Worm (Caenorhabditis elegans) whole organism, young adult: ENCODE results near the gene ssp-34.

Source experiments
- B0261.1 ChIP-seq: sonication (generic microtip); optimal IDR thresholded peaks from 2 replicates; lab custom pipeline; 2016; ENCODE audit warnings: mild to moderate bottlenecking, missing genetic modification characterization, moderate library complexity, missing compliant biosample characterization
- B0336.3 ChIP-seq: fragments of 200-800 bp; sonication (Bioruptor generic); IDR thresholded peaks from 2 replicates; pipeline ENCODE4 v1.3.6; 2022; ENCODE audit warnings: missing genetic modification characterization, missing compliant biosample characterization
- C17E4.6 ChIP-seq: fragments of 200-800 bp; sonication (Bioruptor generic); IDR thresholded peaks from 2 replicates; pipeline ENCODE4 v1.3.6; 2022; ENCODE audit warnings: missing genetic modification reagents, missing genetic modification characterization, missing compliant biosample characterization
- D2030.7 ChIP-seq: fragments of 200-800 bp; sonication (Bioruptor generic); IDR thresholded peaks from 2 replicates; pipeline ENCODE4 v1.3.6; 2022; ENCODE audit warnings: missing genetic modification reagents, missing genetic modification characterization, missing compliant biosample characterization
- F22D6.2 ChIP-seq: sonication (generic microtip); optimal IDR thresholded peaks from 2 replicates; lab custom pipeline; 2016; ENCODE audit warnings: mild to moderate bottlenecking, missing genetic modification characterization, missing compliant biosample characterization
- F23B12.7 ChIP-seq: sonication (generic microtip); optimal IDR thresholded peaks from 2 replicates; lab custom pipeline; 2017; ENCODE audit warnings: missing genetic modification characterization, mild to moderate bottlenecking, missing compliant biosample characterization, antibody characterized with exemption, moderate library complexity; ENCODE audit not compliant: insufficient read depth
- F49E8.2 ChIP-seq: sonication (generic microtip); optimal IDR thresholded peaks from 3 replicates; lab custom pipeline; 2017; ENCODE audit warnings: missing genetic modification characterization, mild to moderate bottlenecking, missing compliant biosample characterization, antibody characterized with exemption, moderate library complexity; ENCODE audit not compliant: insufficient read depth
- F55B11.4 ChIP-seq: sonication (generic microtip); optimal IDR thresholded peaks from 2 replicates; lab custom pipeline; 2016; ENCODE audit warnings: missing compliant biosample characterization, missing genetic modification characterization, borderline replicate concordance; ENCODE audit not compliant: insufficient read depth
- F57A8.1 ChIP-seq: fragments of 200-800 bp; sonication (Bioruptor generic); optimal IDR thresholded peaks from 2 replicates; lab custom pipeline; 2018; ENCODE audit warnings: mild to moderate bottlenecking, missing genetic modification characterization, moderate library complexity, missing compliant biosample characterization
- K11D2.4 ChIP-seq: fragments of 200-800 bp; sonication (Bioruptor generic); IDR thresholded peaks from 2 replicates; pipeline ENCODE4 v1.3.6; 2022; ENCODE audit warnings: missing genetic modification reagents, missing genetic modification characterization, missing compliant biosample characterization
- Y53F4B.3 ChIP-seq: fragments of 200-800 bp; sonication (Bioruptor generic); IDR thresholded peaks from 2 replicates; pipeline ENCODE4 v1.3.6; 2022; ENCODE audit warnings: missing genetic modification reagents, missing genetic modification characterization, missing compliant biosample characterization
- Y53G8AR.9 ChIP-seq: fragments of 200-800 bp; sonication (Bioruptor generic); conservative IDR thresholded peaks from 2 replicates; pipeline ENCODE4 v1.3.6; 2022; ENCODE audit warnings: missing genetic modification reagents, missing genetic modification characterization, missing compliant biosample characterization
- Y67H2A.10 ChIP-seq: fragments of 200-800 bp; sonication (Bioruptor generic); conservative IDR thresholded peaks from 2 replicates; pipeline ENCODE4 v1.3.6; 2022; ENCODE audit warnings: missing genetic modification reagents, missing genetic modification characterization, missing compliant biosample characterization
- ZK185.1 ChIP-seq: sonication (generic microtip); optimal IDR thresholded peaks from 2 replicates; lab custom pipeline; 2016; ENCODE audit warnings: mild to moderate bottlenecking, missing genetic modification characterization, missing compliant biosample characterization; ENCODE audit not compliant: poor library complexity, severe bottlenecking
- aptf-2 ChIP-seq: fragments of 200-800 bp; sonication (Bioruptor generic); conservative IDR thresholded peaks from 2 replicates; pipeline ENCODE4 v1.3.6; 2022; ENCODE audit warnings: missing genetic modification reagents, missing genetic modification characterization, missing compliant biosample characterization
- attf-5 ChIP-seq: fragments of 200-800 bp; sonication (Bioruptor generic); optimal IDR thresholded peaks from 2 replicates; lab custom pipeline; 2018; ENCODE audit warnings: mild to moderate bottlenecking, missing genetic modification characterization, missing compliant biosample characterization
- attf-6 ChIP-seq: fragments of 200-800 bp; sonication (Bioruptor generic); IDR thresholded peaks from 2 replicates; pipeline ENCODE4 v1.3.6; 2022; ENCODE audit warnings: missing genetic modification reagents, missing genetic modification characterization, missing compliant biosample characterization
- bed-1 ChIP-seq: fragments of 200-800 bp; sonication (Bioruptor generic); IDR thresholded peaks from 2 replicates; pipeline ENCODE4 v1.3.6; 2022; ENCODE audit warnings: missing genetic modification reagents, missing genetic modification characterization, missing compliant biosample characterization
- ceh-58 ChIP-seq: fragments of 200-800 bp; sonication (Bioruptor generic); IDR thresholded peaks from 2 replicates; pipeline ENCODE4 v1.3.6; 2022; ENCODE audit warnings: missing genetic modification characterization, missing compliant biosample characterization
- dpff-1 ChIP-seq: sonication (generic microtip); optimal IDR thresholded peaks from 2 replicates; lab custom pipeline; 2017; ENCODE audit warnings: mild to moderate bottlenecking, missing genetic modification characterization, missing compliant biosample characterization
- egl-18 ChIP-seq: fragments of 200-800 bp; sonication (Bioruptor generic); IDR thresholded peaks from 2 replicates; pipeline ENCODE4 v1.3.6; 2022; ENCODE audit warnings: missing genetic modification reagents, missing genetic modification characterization, missing compliant biosample characterization
- egl-44 ChIP-seq: fragments of 200-800 bp; sonication (Bioruptor generic); IDR thresholded peaks from 2 replicates; pipeline ENCODE4 v1.3.6; 2022; ENCODE audit warnings: missing genetic modification reagents, missing genetic modification characterization, missing compliant biosample characterization
- ekl-4 ChIP-seq: fragments of 200-800 bp; sonication (Bioruptor generic); IDR thresholded peaks from 2 replicates; pipeline ENCODE4 v1.3.6; 2022; ENCODE audit warnings: missing genetic modification reagents, missing genetic modification characterization, missing compliant biosample characterization
- fkh-3 ChIP-seq: sonication (generic microtip); optimal IDR thresholded peaks from 2 replicates; lab custom pipeline; 2016; ENCODE audit warnings: mild to moderate bottlenecking, missing genetic modification characterization, missing compliant biosample characterization
- gei-17 ChIP-seq: fragments of 200-800 bp; sonication (Bioruptor generic); optimal IDR thresholded peaks from 2 replicates; lab custom pipeline; 2018; ENCODE audit warnings: mild to moderate bottlenecking, missing genetic modification characterization, missing compliant biosample characterization
- hmg-20 ChIP-seq: fragments of 200-800 bp; sonication (Bioruptor generic); IDR thresholded peaks from 2 replicates; pipeline ENCODE4 v1.3.6; 2022; ENCODE audit warnings: missing genetic modification reagents, missing genetic modification characterization, missing compliant biosample characterization
- hrde-1 ChIP-seq: sonication (generic microtip); optimal IDR thresholded peaks from 2 replicates; lab custom pipeline; 2016; ENCODE audit warnings: missing genetic modification characterization, mild to moderate bottlenecking, missing compliant biosample characterization, moderate library complexity, missing genotype, missing genetic modification reagents, borderline replicate concordance
- lin-26 ChIP-seq: fragments of 200-800 bp; sonication (Bioruptor generic); IDR thresholded peaks from 2 replicates; pipeline ENCODE4 v1.3.6; 2022; ENCODE audit warnings: missing genetic modification reagents, missing genetic modification characterization, missing compliant biosample characterization
- lin-35 ChIP-seq, 3 experiments: fragments of 150-350 bp in 2 of 3; sonication (generic microtip) in 1 of 3; optimal IDR thresholded peaks; 2 replicates each; lab custom pipeline; 2014 to 2018; ENCODE audit warnings: missing biosample characterization in 3 of 3, missing genetic modification characterization in 3 of 3, missing genetic modification reagents in 3 of 3
- lsy-27 ChIP-seq: sonication (generic microtip); optimal IDR thresholded peaks from 2 replicates; lab custom pipeline; 2017; ENCODE audit warnings: missing genetic modification characterization, mild to moderate bottlenecking, missing compliant biosample characterization, antibody characterized with exemption, missing genotype, borderline replicate concordance; ENCODE audit not compliant: insufficient read depth
- madf-6 ChIP-seq: fragments of 200-800 bp; sonication (Bioruptor generic); IDR thresholded peaks from 2 replicates; pipeline ENCODE4 v1.3.6; 2022; ENCODE audit warnings: missing genetic modification reagents, missing genetic modification characterization, missing compliant biosample characterization
- mel-28 ChIP-seq: sonication (generic microtip); optimal IDR thresholded peaks from 2 replicates; lab custom pipeline; 2016; ENCODE audit warnings: borderline replicate concordance, mild to moderate bottlenecking, missing genetic modification characterization, missing compliant biosample characterization
- mes-4 ChIP-seq: sonication (generic microtip); optimal IDR thresholded peaks from 2 replicates; lab custom pipeline; 2016; ENCODE audit warnings: missing genotype, missing genetic modification characterization, missing compliant biosample characterization
- mxl-1 ChIP-seq: sonication (generic microtip); optimal IDR thresholded peaks from 2 replicates; lab custom pipeline; 2016; ENCODE audit warnings: missing genetic modification characterization, missing compliant biosample characterization
- nfya-1 ChIP-seq: sonication (generic microtip); optimal IDR thresholded peaks from 2 replicates; lab custom pipeline; 2017; ENCODE audit warnings: antibody characterized with exemption, missing compliant biosample characterization, missing genetic modification characterization, borderline replicate concordance; ENCODE audit not compliant: insufficient read depth
- nfya-2 ChIP-seq: fragments of 200-800 bp; sonication (Bioruptor generic); IDR thresholded peaks from 2 replicates; pipeline ENCODE4 v1.3.6; 2022; ENCODE audit warnings: missing genetic modification reagents, missing genetic modification characterization, missing compliant biosample characterization
- nhr-80 ChIP-seq: sonication (generic microtip); optimal IDR thresholded peaks from 2 replicates; lab custom pipeline; 2016; ENCODE audit warnings: missing genetic modification characterization, missing compliant biosample characterization
- pbrm-1 ChIP-seq: fragments of 200-800 bp; sonication (Bioruptor generic); IDR thresholded peaks from 2 replicates; pipeline ENCODE4 v1.3.6; 2022; ENCODE audit warnings: missing genetic modification reagents, missing genetic modification characterization, missing compliant biosample characterization
- rec-8 ChIP-seq, 2 experiments: sonication (generic microtip); optimal IDR thresholded peaks; 2 replicates each; lab custom pipeline; 2016; ENCODE audit warnings: mild to moderate bottlenecking in 2 of 2, missing genetic modification characterization in 2 of 2, missing genetic modification reagents in 2 of 2, missing genotype in 2 of 2, missing biosample characterization in 1 of 2, missing compliant biosample characterization in 1 of 2, moderate library complexity in 1 of 2
- sea-2 ChIP-seq: fragments of 200-800 bp; sonication (Bioruptor generic); IDR thresholded peaks from 2 replicates; pipeline ENCODE4 v1.3.6; 2022; ENCODE audit warnings: missing genetic modification characterization, missing compliant biosample characterization
- snpc-4 ChIP-seq, 5 experiments: fragments of 150-350 bp in 1 of 5; sonication (generic microtip) in 4 of 5; optimal IDR thresholded peaks; 2 replicates each; lab custom pipeline; 2014 to 2018; ENCODE audit warnings: missing genetic modification characterization in 5 of 5, missing biosample characterization in 3 of 5, antibody characterized with exemption in 2 of 5, mild to moderate bottlenecking in 2 of 5, missing compliant biosample characterization in 2 of 5, missing genotype in 2 of 5, moderate library complexity in 2 of 5, missing genetic modification reagents in 1 of 5
- sptf-2 ChIP-seq: fragments of 200-800 bp; sonication (Bioruptor generic); optimal IDR thresholded peaks from 2 replicates; lab custom pipeline; 2018; ENCODE audit warnings: mild to moderate bottlenecking, missing genetic modification characterization, missing compliant biosample characterization
- tbp1 ChIP-seq: fragments of 200-800 bp; sonication (Bioruptor generic); optimal IDR thresholded peaks from 2 replicates; lab custom pipeline; 2018; ENCODE audit warnings: mild to moderate bottlenecking, missing genetic modification characterization, missing compliant biosample characterization
- ztf-22 ChIP-seq: fragments of 200-800 bp; sonication (Bioruptor generic); optimal IDR thresholded peaks from 2 replicates; lab custom pipeline; 2018; ENCODE audit warnings: mild to moderate bottlenecking, missing genetic modification characterization, moderate library complexity, missing compliant biosample characterization
- ztf-25 ChIP-seq: fragments of 200-800 bp; sonication (Bioruptor generic); IDR thresholded peaks from 2 replicates; pipeline ENCODE4 v1.3.6; 2022; ENCODE audit warnings: missing genetic modification reagents, missing genetic modification characterization, missing compliant biosample characterization
- ztf-28 ChIP-seq: fragments of 200-800 bp; sonication (Bioruptor generic); IDR thresholded peaks from 2 replicates; pipeline ENCODE4 v1.3.6; 2022; ENCODE audit warnings: missing genetic modification reagents, missing genetic modification characterization, missing compliant biosample characterization

Gene ssp-34

ce11 chrIV:10737011-10737553 is 1.3 kb downstream of the ssp-34 start, which contains the start of gene grl-21 (continued):
- peak; percentile 36 for TF ChIP-seq F49E8.2
- no peak for TF ChIP-seq nfya-2 (GFP tag; lab: Robert Waterston, UW)
- no peak for TF ChIP-seq Y67H2A.10
- no peak for TF ChIP-seq fkh-3 (tag; lab: Kevin White, UChicago)
- TF ChIP-seq B0261.1, result no peak
- no peak for TF ChIP-seq snpc-4 (GFP tag; optimal IDR thresholded peaks at IDR 0.05; lab: Kevin White, UChicago)
- no peak for TF ChIP-seq snpc-4 (tag; optimal IDR thresholded peaks at IDR 0.05; lab: Kevin White, UChicago)
- TF ChIP-seq D2030.7 (GFP tag; lab: Robert Waterston, UW), result no peak
- no peak for TF ChIP-seq sptf-2 (GFP tag; lab: Kevin White, UChicago)
- TF ChIP-seq B0336.3 (GFP tag; lab: Robert Waterston, UW), result peak; percentile 82; the same call in 1 of the 2 replicates
- no peak for TF ChIP-seq egl-18 (GFP tag; lab: Robert Waterston, UW)
- TF ChIP-seq F57A8.1, result no peak
- no peak for TF ChIP-seq ceh-58 (GFP tag; lab: Robert Waterston, UW)
- TF ChIP-seq C17E4.6, result 0 out of 2 replicates have a peak, but pooled peaks have one; percentile 28
- TF ChIP-seq nhr-80 (tag; lab: Kevin White, UChicago), result no peak
- TF ChIP-seq hrde-1 (tag; lab: Kevin White, UChicago), result peak; percentile 58
- TF ChIP-seq ztf-28, result no peak
- no peak for TF ChIP-seq mes-4 (tag; lab: Kevin White, UChicago)
- TF ChIP-seq lsy-27, result no peak
- TF ChIP-seq madf-6, result peak; percentile 69
- TF ChIP-seq lin-26 (GFP tag; lab: Robert Waterston, UW), result peak; percentile 50; the same call in 1 of the 2 replicates
- no peak for TF ChIP-seq F55B11.4 (tag; lab: Kevin White, UChicago)
- TF ChIP-seq bed-1 (GFP tag; lab: Robert Waterston, UW), result no peak
- TF ChIP-seq attf-6, result no peak
- TF ChIP-seq Y53F4B.3 (GFP tag; lab: Robert Waterston, UW), result no peak
- TF ChIP-seq rec-8 (tag; optimal IDR thresholded peaks at IDR 0.05; lab: Kevin White, UChicago), result no peak
- no peak for TF ChIP-seq hmg-20
- 0 out of 2 replicates have a peak, but pooled peaks have one; percentile 21 for TF ChIP-seq pbrm-1
- no peak for TF ChIP-seq ztf-22 (GFP tag; lab: Kevin White, UChicago)
- TF ChIP-seq K11D2.4 (GFP tag; lab: Robert Waterston, UW), result no peak
- no peak for TF ChIP-seq ztf-25 (GFP tag; lab: Robert Waterston, UW)
- TF ChIP-seq mel-28, result peak; percentile 8
- no peak for TF ChIP-seq attf-5 (GFP tag; lab: Kevin White, UChicago)
- peak; percentile 42; the same call in 1 of the 2 replicates for TF ChIP-seq ekl-4
- TF ChIP-seq Y53G8AR.9 (GFP tag; lab: Robert Waterston, UW), result 0 out of 2 replicates have a peak, but pooled peaks have one; percentile 43
- TF ChIP-seq gei-17 (GFP tag; lab: Kevin White, UChicago), result no peak
- TF ChIP-seq F23B12.7 (tag; lab: Kevin White, UChicago), result no peak
- TF ChIP-seq dpff-1 (tag; lab: Kevin White, UChicago), result no peak
- TF ChIP-seq ZK185.1 (tag; lab: Kevin White, UChicago), result no peak
- no peak for TF ChIP-seq tbp1 (GFP tag; lab: Kevin White, UChicago)
- no peak for TF ChIP-seq nfya-1
- TF ChIP-seq F22D6.2 (tag; lab: Kevin White, UChicago), result no peak
- no peak for TF ChIP-seq lin-35 (GFP tag; optimal IDR thresholded peaks at IDR 0.05; lab: Kevin White, UChicago)
- TF ChIP-seq mxl-1 (tag; lab: Kevin White, UChicago), result no peak
- TF ChIP-seq sea-2, result no peak
- no peak for TF ChIP-seq egl-44 (GFP tag; lab: Robert Waterston, UW)
- TF ChIP-seq aptf-2 (GFP tag; lab: Robert Waterston, UW), result no peak
